Fruit fly (Drosophila melanogaster): ENCODE results near the gene Ets21C.

Ets21C gene

dm6 chr2L:602439-602879 lies 49.7 kb upstream of the Ets21C start, which contains the start of gene CG13689 (continued):
- TF ChIP-seq ssp (GFP tag; IDR thresholded peaks at IDR 0.05) (peak; percentile 48), CG11247 (GFP tag; IDR thresholded peaks at IDR 0.05) (peak; percentile 78), CG10267 (tag; optimal IDR thresholded peaks at IDR 0.05) (peak; percentile 90), CG12104 (GFP tag; optimal IDR thresholded peaks at IDR 0.05) (peak; percentile 11), Trl (optimal IDR thresholded peaks at IDR 0.05) (no peak), Trl (GFP tag; optimal IDR thresholded peaks at IDR 0.05) (peak; percentile 38), Dref (GFP tag; IDR thresholded peaks at IDR 0.05) (peak; percentile 51), chn (GFP tag; optimal IDR thresholded peaks at IDR 0.05) (peak; percentile 45), onecut (GFP tag; IDR thresholded peaks at IDR 0.05) (peak; percentile 55), Side (GFP tag; optimal IDR thresholded peaks at IDR 0.05) (peak; percentile 29), CG17359 (tag; optimal IDR thresholded peaks at IDR 0.05) (peak; percentile 56), CG15073 (GFP tag; optimal IDR thresholded peaks at IDR 0.05) (peak; percentile 11), CG14014 (GFP tag; IDR thresholded peaks at IDR 0.05) (peak; percentile 41; the same call in 1 of the 2 replicates), CG9817 (tag; optimal IDR thresholded peaks at IDR 0.05) (peak; percentile 74), CG12236 (GFP tag; optimal IDR thresholded peaks at IDR 0.05) (peak; percentile 0), pho (GFP tag; optimal IDR thresholded peaks at IDR 0.05) (no peak), ac (GFP tag; optimal IDR thresholded peaks at IDR 0.05) (no peak), insv (GFP tag; optimal IDR thresholded peaks at IDR 0.05) (peak in 1 of 2 experiments; percentile 55), Six4 (GFP tag; optimal IDR thresholded peaks at IDR 0.05) (no peak), ewg (GFP tag; optimal IDR thresholded peaks at IDR 0.05) (peak; percentile 32), CTCF (GFP tag; optimal IDR thresholded peaks at IDR 0.05) (peak; percentile 100), CG17361 (GFP tag; IDR thresholded peaks at IDR 0.05) (peak; percentile 62), CG12659 (GFP tag; optimal IDR thresholded peaks at IDR 0.05) (peak; percentile 53), Vsx1 (GFP tag; optimal IDR thresholded peaks at IDR 0.05) (peak; percentile 6), Asciz (GFP tag; optimal IDR thresholded peaks at IDR 0.05) (peak; percentile 0), CG15514 (GFP tag; optimal IDR thresholded peaks at IDR 0.05) (peak; percentile 70), br (optimal IDR thresholded peaks at IDR 0.05) (no peak), CG4424 (GFP tag; optimal IDR thresholded peaks at IDR 0.05) (peak; percentile 63), CG12942 (GFP tag; optimal IDR thresholded peaks at IDR 0.05) (peak; percentile 0), CrebB (tag; optimal IDR thresholded peaks at IDR 0.05) (no peak), NC2β (GFP tag; optimal IDR thresholded peaks at IDR 0.05) (peak; percentile 37), Taf1 (GFP tag; IDR thresholded peaks at IDR 0.05) (0 out of 2 replicates have a peak, but pooled peaks have one; percentile 27), shn (GFP tag; optimal IDR thresholded peaks at IDR 0.05) (no peak), pzg (GFP tag; optimal IDR thresholded peaks at IDR 0.05) (peak; percentile 32), dm (GFP tag; optimal IDR thresholded peaks at IDR 0.05) (no peak), Xrp1 (GFP tag; IDR thresholded peaks at IDR 0.05) (peak; percentile 49), CG32767 (GFP tag; IDR thresholded peaks at IDR 0.05) (no peak), Hmx (GFP tag; optimal IDR thresholded peaks at IDR 0.05) (peak; percentile 38), CG31365 (tag; optimal IDR thresholded peaks at IDR 0.05) (peak; percentile 56), Ets65A (GFP tag) (peak; percentile 58), bsh (GFP tag; optimal IDR thresholded peaks at IDR 0.05) (peak in 1 of 2 experiments; percentile 39), Hand (GFP tag; optimal IDR thresholded peaks at IDR 0.05) (no peak), Fer2 (tag; optimal IDR thresholded peaks at IDR 0.05) (peak; percentile 16), CG17568 (GFP tag; optimal IDR thresholded peaks at IDR 0.05) (no peak), HLH4C (GFP tag; IDR thresholded peaks at IDR 0.05; ENCODE audit: partially characterized antibody) (peak; percentile 52; the same call in 1 of the 3 replicates), Dll (GFP tag; IDR thresholded peaks at IDR 0.05; ENCODE audit: partially characterized antibody) (peak; percentile 56; the same call in 2 of the 4 replicates), CG18764 (GFP tag; optimal IDR thresholded peaks at IDR 0.05) (peak; percentile 56), CG4617 (GFP tag; optimal IDR thresholded peaks at IDR 0.05; ENCODE audit: borderline replicate concordance) (peak; percentile 74), caup (GFP tag; optimal IDR thresholded peaks at IDR 0.05; ENCODE audit: severe bottlenecking) (peak; percentile 32), ci (GFP tag; IDR thresholded peaks at IDR 0.05) (0 out of 3 replicates have a peak, but pooled peaks have one; percentile 37), dysf (GFP tag; IDR thresholded peaks at IDR 0.05) (peak; percentile 71)

Data from whole organism, embryonic.